Worm (Caenorhabditis elegans): ENCODE measurements around the gene F46E10.2.

- TF ChIP-seq flt-1 (GFP tag; IDR thresholded peaks at IDR 0.05) (no peak), med-1 (GFP tag; optimal IDR thresholded peaks at IDR 0.05; ENCODE audit: insufficient read depth) (no peak), cog-1 (tag; optimal IDR thresholded peaks at IDR 0.05) (peak; percentile 21), ref-1 (GFP tag; conservative IDR thresholded peaks at IDR 0.05) (no peak), ztf-23 (GFP tag; IDR thresholded peaks at IDR 0.05) (0 out of 2 replicates have a peak, but pooled peaks have one; percentile 19), T22C8.4 (GFP tag; IDR thresholded peaks at IDR 0.05) (no peak)
These were observed 21.6 kb downstream of the F46E10.2 start for ce11 chrV:6541875-6542274.

Data from whole organism, midembryonic.